Worm (Caenorhabditis elegans) whole organism, midembryonic: ENCODE measurements around the gene C10E2.2.

Experiments
- T22C8.4 ChIP-seq: fragments of 200-800 bp; sonication (Bioruptor generic); IDR thresholded peaks from 2 replicates; pipeline ENCODE4 v1.3.6; 2022; ENCODE audit warnings: missing genetic modification characterization, missing compliant biosample characterization
- cog-1 ChIP-seq: sonication (generic microtip); optimal IDR thresholded peaks from 2 replicates; lab custom pipeline; 2016; ENCODE audit warnings: missing genetic modification characterization, missing compliant biosample characterization
- flt-1 ChIP-seq: fragments of 200-800 bp; sonication (Bioruptor generic); IDR thresholded peaks from 2 replicates; pipeline ENCODE4 v1.3.6; 2022; ENCODE audit warnings: missing genetic modification characterization, missing compliant biosample characterization
- klf-2 ChIP-seq: fragments of 200-800 bp; sonication (Bioruptor generic); conservative IDR thresholded peaks from 2 replicates; pipeline ENCODE4 v1.3.6; 2022; ENCODE audit warnings: missing genetic modification reagents, missing genetic modification characterization, missing compliant biosample characterization
- med-1 ChIP-seq: sonication (generic microtip); optimal IDR thresholded peaks from 2 replicates; lab custom pipeline; 2017; ENCODE audit warnings: missing genetic modification characterization, mild to moderate bottlenecking, missing compliant biosample characterization, antibody characterized with exemption, missing genetic modification reagents; ENCODE audit not compliant: insufficient read depth
- ref-1 ChIP-seq: fragments of 200-800 bp; sonication (Bioruptor generic); conservative IDR thresholded peaks from 2 replicates; pipeline ENCODE4 v1.3.6; 2022; ENCODE audit warnings: missing genetic modification reagents, missing genetic modification characterization, missing compliant biosample characterization
- tab-1 ChIP-seq: fragments of 200-800 bp; sonication (Bioruptor generic); IDR thresholded peaks from 2 replicates; pipeline ENCODE4 v1.3.6; 2022; ENCODE audit warnings: missing genetic modification characterization, missing compliant biosample characterization
- ztf-23 ChIP-seq: fragments of 200-800 bp; sonication (Bioruptor generic); IDR thresholded peaks from 2 replicates; pipeline ENCODE4 v1.3.6; 2022; ENCODE audit warnings: missing genetic modification reagents, missing genetic modification characterization, missing compliant biosample characterization
- ztf-29 ChIP-seq: fragments of 200-800 bp; sonication (Bioruptor generic); IDR thresholded peaks from 2 replicates; pipeline ENCODE4 v1.3.6; 2022; ENCODE audit warnings: missing genetic modification reagents, missing genetic modification characterization, missing compliant biosample characterization

The C10E2.2 gene

ce11 chrX:16787152-16787551 lies 42.1 kb downstream of the C10E2.2 start:
- TF ChIP-seq T22C8.4 (GFP tag; lab: Robert Waterston, UW) = no peak
- TF ChIP-seq cog-1 (tag; lab: Kevin White, UChicago) = no peak
- TF ChIP-seq ztf-29 (GFP tag; lab: Robert Waterston, UW) = no peak

- TF ChIP-seq cog-1 (tag; lab: Kevin White, UChicago) (no peak), tab-1 (0 out of 2 replicates have a peak, but pooled peaks have one; percentile 14)
Measured at ce11 chrX:16792700-16793176, 47.7 kb downstream of the C10E2.2 start, which contains the start of gene got-1.2. got-1.2 (minus strand) TSS chrX:16793126.

- TF ChIP-seq cog-1 (tag; lab: Kevin White, UChicago) = no peak
- TF ChIP-seq ztf-23 (GFP tag; lab: Robert Waterston, UW) = no peak
- no peak for TF ChIP-seq ztf-29 (GFP tag; lab: Robert Waterston, UW)
- TF ChIP-seq flt-1 (GFP tag; lab: Robert Waterston, UW) = no peak
- no peak for TF ChIP-seq tab-1
- TF ChIP-seq med-1 (GFP tag; lab: Kevin White, UChicago) = no peak
- TF ChIP-seq T22C8.4 (GFP tag; lab: Robert Waterston, UW) = no peak
- TF ChIP-seq ref-1 = no peak
- no peak for TF ChIP-seq klf-2 (GFP tag; lab: Robert Waterston, UW)
Measured at ce11 chrX:16793470-16793869, 48.4 kb downstream of the C10E2.2 start.

ce11 chrX:16795978-16796377 lies 50.9 kb downstream of the C10E2.2 start, which contains the start of gene aak-2:
aak-2 (plus strand) TSS chrX:16796087.
- TF ChIP-seq med-1 (GFP tag; lab: Kevin White, UChicago) (no peak), flt-1 (GFP tag; lab: Robert Waterston, UW) (no peak), ztf-29 (GFP tag; lab: Robert Waterston, UW) (no peak), cog-1 (tag; lab: Kevin White, UChicago) (no peak), ref-1 (no peak), klf-2 (GFP tag; lab: Robert Waterston, UW) (no peak), T22C8.4 (GFP tag; lab: Robert Waterston, UW) (no peak), ztf-23 (GFP tag; lab: Robert Waterston, UW) (no peak), tab-1 (no peak)

ce11 chrX:16796826-16797225 lies 51.8 kb downstream of the C10E2.2 start:
- TF ChIP-seq flt-1 (GFP tag; lab: Robert Waterston, UW) = no peak
- no peak for TF ChIP-seq ztf-29 (GFP tag; lab: Robert Waterston, UW)
- TF ChIP-seq tab-1 = no peak
- TF ChIP-seq cog-1 (tag; lab: Kevin White, UChicago) = no peak
- no peak for TF ChIP-seq ztf-23 (GFP tag; lab: Robert Waterston, UW)
- no peak for TF ChIP-seq ref-1
- no peak for TF ChIP-seq klf-2 (GFP tag; lab: Robert Waterston, UW)
- TF ChIP-seq T22C8.4 (GFP tag; lab: Robert Waterston, UW) = no peak
- no peak for TF ChIP-seq med-1 (GFP tag; lab: Kevin White, UChicago)

ce11 chrX:16798621-16799020 lies 53.6 kb downstream of the C10E2.2 start:
- TF ChIP-seq T22C8.4 (GFP tag; lab: Robert Waterston, UW) = no peak
